Worm (Caenorhabditis elegans) whole organism, L3 larva: ENCODE data around the gene lido-12.

Experiments
- R02D3.7 ChIP-seq: fragments of 150-350 bp; optimal IDR thresholded peaks from 2 replicates; lab custom pipeline; 2014; ENCODE audit warnings: missing biosample characterization, missing genetic modification characterization
- ZK546.5 ChIP-seq: sonication (generic microtip); optimal IDR thresholded peaks from 2 replicates; lab custom pipeline; 2017; ENCODE audit warnings: missing biosample characterization, missing genetic modification characterization
- aly-2 ChIP-seq: fragments of 150-350 bp; optimal IDR thresholded peaks from 2 replicates; lab custom pipeline; 2014; ENCODE audit warnings: missing biosample characterization, missing genetic modification characterization
- ama-1 ChIP-seq: fragments of 150-350 bp; optimal IDR thresholded peaks from 2 replicates; lab custom pipeline; 2018
- ceh-16 ChIP-seq: sonication (generic microtip); optimal IDR thresholded peaks from 2 replicates; lab custom pipeline; 2017; ENCODE audit warnings: missing biosample characterization, missing genetic modification characterization
- ceh-9 ChIP-seq: sonication (generic microtip); optimal IDR thresholded peaks from 2 replicates; lab custom pipeline; 2018; ENCODE audit warnings: missing biosample characterization, missing genetic modification characterization
- egl-27 ChIP-seq: sonication (generic microtip); optimal IDR thresholded peaks from 4 replicates; lab custom pipeline; 2017; ENCODE audit warnings: missing biosample characterization, missing genetic modification reagents, missing genetic modification characterization
- egl-5 ChIP-seq: fragments of 150-350 bp; optimal IDR thresholded peaks from 2 replicates; lab custom pipeline; 2017; ENCODE audit warnings: missing biosample characterization, missing genetic modification reagents, missing genetic modification characterization, inconsistent platforms
- elt-1 ChIP-seq: fragments of 150-350 bp; optimal IDR thresholded peaks from 2 replicates; lab custom pipeline; 2014; ENCODE audit warnings: missing biosample characterization, missing genetic modification characterization
- elt-3 ChIP-seq, 3 experiments: fragments of 150-350 bp in 1 of 3; sonication (generic microtip) in 2 of 3; optimal IDR thresholded peaks; 2 replicates in 2 of 3; 4 replicates in 1 of 3; lab custom pipeline; 2014 to 2017; ENCODE audit warnings: missing biosample characterization in 3 of 3, missing genetic modification characterization in 3 of 3
- eor-1 ChIP-seq, 2 experiments: fragments of 150-350 bp; optimal IDR thresholded peaks; 2 replicates each; lab custom pipeline; 2014 to 2018; ENCODE audit warnings: missing biosample characterization in 2 of 2, missing genetic modification characterization in 2 of 2
- fkh-10 ChIP-seq: sonication (generic microtip); optimal IDR thresholded peaks from 2 replicates; lab custom pipeline; 2017; ENCODE audit warnings: missing biosample characterization, missing genetic modification reagents, missing genetic modification characterization
- fkh-2 ChIP-seq: fragments of 150-350 bp; optimal IDR thresholded peaks from 2 replicates; lab custom pipeline; 2014; ENCODE audit warnings: missing biosample characterization, missing genetic modification reagents, missing genetic modification characterization
- hmg-11 ChIP-seq: sonication (generic microtip); optimal IDR thresholded peaks from 2 replicates; lab custom pipeline; 2016; ENCODE audit warnings: missing genetic modification characterization, missing compliant biosample characterization
- jun-1 ChIP-seq: fragments of 150-350 bp; optimal IDR thresholded peaks from 2 replicates; lab custom pipeline; 2014; ENCODE audit warnings: missing biosample characterization, missing genetic modification reagents, missing genetic modification characterization
- lin-15B ChIP-seq: fragments of 150-350 bp; optimal IDR thresholded peaks from 2 replicates; lab custom pipeline; 2014; ENCODE audit warnings: missing biosample characterization, missing genetic modification characterization
- lin-39 ChIP-seq: fragments of 150-350 bp; optimal IDR thresholded peaks from 2 replicates; lab custom pipeline; 2018; ENCODE audit warnings: missing biosample characterization, missing genetic modification reagents, missing genetic modification characterization
- lsy-12 ChIP-seq: sonication (generic microtip); optimal IDR thresholded peaks from 2 replicates; lab custom pipeline; 2016; ENCODE audit warnings: mild to moderate bottlenecking, missing genetic modification characterization, missing compliant biosample characterization
- mdl-1 ChIP-seq: fragments of 150-350 bp; optimal IDR thresholded peaks from 2 replicates; lab custom pipeline; 2014; ENCODE audit warnings: missing biosample characterization, missing genetic modification characterization
- nfya-1 ChIP-seq: sonication (generic microtip); optimal IDR thresholded peaks from 2 replicates; lab custom pipeline; 2017; ENCODE audit warnings: missing genetic modification characterization, mild to moderate bottlenecking, missing compliant biosample characterization, antibody characterized with exemption, moderate library complexity; ENCODE audit not compliant: insufficient read depth
- nhr-23 ChIP-seq: fragments of 150-350 bp; optimal IDR thresholded peaks from 2 replicates; lab custom pipeline; 2014; ENCODE audit warnings: missing biosample characterization, missing genetic modification reagents, missing genetic modification characterization
- nhr-25 ChIP-seq: sonication (generic microtip); optimal IDR thresholded peaks from 2 replicates; lab custom pipeline; 2017; ENCODE audit warnings: missing biosample characterization, missing genetic modification characterization
- nhr-28 ChIP-seq: fragments of 150-350 bp; optimal IDR thresholded peaks from 2 replicates; lab custom pipeline; 2014; ENCODE audit warnings: missing biosample characterization, missing genetic modification characterization
- nhr-43 ChIP-seq: sonication (generic microtip); optimal IDR thresholded peaks from 2 replicates; lab custom pipeline; 2016; ENCODE audit warnings: mild to moderate bottlenecking, missing genetic modification characterization, missing compliant biosample characterization; ENCODE audit not compliant: poor library complexity, severe bottlenecking
- nhr-77 ChIP-seq: fragments of 150-350 bp; optimal IDR thresholded peaks from 2 replicates; lab custom pipeline; 2014; ENCODE audit warnings: missing biosample characterization, missing genetic modification characterization
- pha-4 ChIP-seq: fragments of 150-350 bp; optimal IDR thresholded peaks from 2 replicates; lab custom pipeline; 2014; ENCODE audit warnings: missing biosample characterization, missing genetic modification reagents, missing genetic modification characterization
- pqm-1 ChIP-seq: fragments of 150-350 bp; optimal IDR thresholded peaks from 2 replicates; lab custom pipeline; 2017; ENCODE audit warnings: missing biosample characterization, missing genetic modification characterization, inconsistent platforms
- sea-2 ChIP-seq: fragments of 150-350 bp; sonication (generic microtip); optimal IDR thresholded peaks from 4 replicates; lab custom pipeline; 2014; ENCODE audit warnings: missing biosample characterization, missing genetic modification reagents, missing genetic modification characterization
- skn-1 ChIP-seq: fragments of 150-350 bp; optimal IDR thresholded peaks from 2 replicates; lab custom pipeline; 2014; ENCODE audit warnings: missing biosample characterization, missing genetic modification characterization
- snpc-4 ChIP-seq: fragments of 150-350 bp; optimal IDR thresholded peaks from 2 replicates; lab custom pipeline; 2014; ENCODE audit warnings: missing biosample characterization, missing genetic modification characterization
- tbx-2 ChIP-seq: sonication (generic microtip); optimal IDR thresholded peaks from 2 replicates; lab custom pipeline; 2016; ENCODE audit warnings: mild to moderate bottlenecking, missing genetic modification characterization, missing compliant biosample characterization
- unc-39 ChIP-seq: sonication (generic microtip); optimal IDR thresholded peaks from 4 replicates; lab custom pipeline; 2017; ENCODE audit warnings: missing biosample characterization, missing genetic modification characterization
- unc-62 ChIP-seq: fragments of 150-350 bp; sonication (generic microtip); optimal IDR thresholded peaks from 4 replicates; lab custom pipeline; 2014; ENCODE audit warnings: missing biosample characterization, missing genetic modification reagents, missing genetic modification characterization
- zag-1 ChIP-seq: fragments of 150-350 bp; optimal IDR thresholded peaks from 2 replicates; lab custom pipeline; 2014; ENCODE audit warnings: missing biosample characterization, missing genetic modification characterization
- ztf-11 ChIP-seq: fragments of 150-350 bp; optimal IDR thresholded peaks from 2 replicates; lab custom pipeline; 2014; ENCODE audit warnings: missing biosample characterization, missing genetic modification characterization
- ztf-4 ChIP-seq: fragments of 150-350 bp; optimal IDR thresholded peaks from 2 replicates; lab custom pipeline; 2014; ENCODE audit warnings: missing biosample characterization, missing genetic modification characterization

Gene lido-12

DNA sequence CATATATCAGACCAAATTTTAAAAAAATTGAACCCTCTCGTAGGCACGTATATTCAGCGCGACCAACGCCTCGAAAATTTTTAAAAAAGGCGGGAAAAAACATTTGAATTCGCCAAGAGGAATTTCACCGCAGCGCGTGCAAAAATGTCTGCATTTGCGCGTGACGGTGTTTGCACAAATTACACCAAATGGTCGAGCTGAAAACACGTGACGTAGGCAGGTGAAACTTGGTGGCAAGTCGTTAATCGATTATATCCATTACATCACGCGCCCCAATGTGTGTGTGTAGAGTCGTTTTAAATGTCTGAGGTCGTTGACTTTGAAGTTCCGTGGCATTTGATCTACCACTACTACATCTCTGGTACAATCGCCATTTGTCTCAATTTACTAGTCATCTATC lies 45.1 kb downstream of the lido-12 start, which contains the start of gene sri-31:
Gene sri-31, plus strand, starts transcription at position 301 of the 400 bp plus-strand sequence.
- no peak for TF ChIP-seq egl-5 (tag; lab: Kevin White, UChicago)
- TF ChIP-seq unc-39 (tag; lab: Kevin White, UChicago) = no peak
- no peak for TF ChIP-seq nhr-28 (tag; lab: Kevin White, UChicago)
- no peak for TF ChIP-seq tbx-2 (tag; lab: Kevin White, UChicago)
- TF ChIP-seq ztf-4 (tag; lab: Kevin White, UChicago) = no peak
- no peak for TF ChIP-seq aly-2 (tag; lab: Kevin White, UChicago)
- no peak for TF ChIP-seq unc-62 (GFP tag; lab: Kevin White, UChicago)
- TF ChIP-seq, all 47 proteins: peak for 0

ce11 chrII:3051332-3051731 lies 45.7 kb downstream of the lido-12 start:
- TF ChIP-seq pha-4 (tag; lab: Kevin White, UChicago) (no peak), nfya-1 (tag; lab: Kevin White, UChicago) (no peak), skn-1 (tag; lab: Kevin White, UChicago) (no peak), fkh-2 (tag; lab: Kevin White, UChicago) (no peak), ztf-11 (tag; lab: Kevin White, UChicago) (no peak), elt-1 (tag; lab: Kevin White, UChicago) (no peak)
- TF ChIP-seq, all 47 proteins: peak for 0

DNA sequence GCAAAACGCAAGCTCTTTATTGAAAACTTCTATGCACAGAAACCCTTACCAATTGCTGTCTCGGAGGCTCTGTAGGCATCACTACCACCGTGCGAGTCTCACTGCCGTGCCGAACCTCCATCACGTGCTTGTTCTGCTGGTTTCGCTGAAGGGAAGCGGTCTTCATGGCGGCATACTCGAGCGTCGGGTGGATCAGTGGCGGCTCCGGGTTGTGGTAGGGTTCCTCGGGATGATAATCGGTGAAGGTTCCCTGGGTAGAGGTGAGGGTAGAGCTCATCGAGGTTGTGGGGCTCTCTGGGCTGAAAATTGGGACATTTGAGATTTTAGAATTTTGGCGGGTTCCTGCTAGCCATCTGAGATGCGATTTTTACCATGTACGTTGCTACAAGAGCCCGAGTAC lies 47.2 kb downstream of the lido-12 start:
- TF ChIP-seq R02D3.7 (tag; lab: Kevin White, UChicago) = no peak
- TF ChIP-seq zag-1 (tag; lab: Kevin White, UChicago) = no peak
- TF ChIP-seq skn-1 (tag; lab: Kevin White, UChicago) = no peak
- no peak for TF ChIP-seq hmg-11 (tag; lab: Kevin White, UChicago)

DNA sequence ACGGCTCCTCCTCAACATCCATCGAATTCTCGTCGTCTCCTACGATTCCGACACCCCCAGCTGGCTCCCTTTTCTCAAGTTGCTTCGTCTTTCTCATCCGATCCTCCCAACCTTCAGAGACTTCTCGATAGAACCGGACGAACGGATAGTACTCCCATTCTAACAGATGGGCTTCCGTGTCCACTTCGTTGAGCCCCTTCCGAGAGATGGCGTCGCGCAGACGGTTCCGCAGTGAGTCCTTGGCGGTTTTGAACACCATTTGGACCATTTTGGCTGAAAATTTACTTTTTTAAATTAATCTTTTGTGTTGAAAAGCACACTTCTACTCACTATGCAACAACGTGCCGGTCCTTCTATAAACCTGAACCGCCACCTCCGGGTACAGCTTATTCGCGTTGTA lies 48.1 kb downstream of the lido-12 start:
- TF ChIP-seq nhr-43 (tag; lab: Kevin White, UChicago) (no peak), elt-3 (tag; optimal IDR thresholded peaks at IDR 0.05; lab: Kevin White, UChicago) (no peak), nhr-77 (tag; lab: Kevin White, UChicago) (no peak), jun-1 (tag; lab: Kevin White, UChicago) (no peak), egl-27 (tag; lab: Kevin White, UChicago) (no peak), lin-15B (tag; lab: Kevin White, UChicago) (no peak), mdl-1 (no peak), ceh-9 (tag; lab: Kevin White, UChicago) (no peak), unc-62 (GFP tag; lab: Kevin White, UChicago) (no peak), pha-4 (tag; lab: Kevin White, UChicago) (no peak), lsy-12 (tag; lab: Kevin White, UChicago) (no peak), egl-5 (tag; lab: Kevin White, UChicago) (no peak), ceh-16 (tag; lab: Kevin White, UChicago) (no peak), pqm-1 (no peak), nhr-25 (no peak), eor-1 (tag; optimal IDR thresholded peaks at IDR 0.05; lab: Kevin White, UChicago) (no peak), nfya-1 (tag; lab: Kevin White, UChicago) (no peak), ama-1 (lab: Kevin White, UChicago) (no peak), sea-2 (GFP tag; lab: Kevin White, UChicago) (no peak), lin-39 (tag; lab: Kevin White, UChicago) (no peak)

DNA sequence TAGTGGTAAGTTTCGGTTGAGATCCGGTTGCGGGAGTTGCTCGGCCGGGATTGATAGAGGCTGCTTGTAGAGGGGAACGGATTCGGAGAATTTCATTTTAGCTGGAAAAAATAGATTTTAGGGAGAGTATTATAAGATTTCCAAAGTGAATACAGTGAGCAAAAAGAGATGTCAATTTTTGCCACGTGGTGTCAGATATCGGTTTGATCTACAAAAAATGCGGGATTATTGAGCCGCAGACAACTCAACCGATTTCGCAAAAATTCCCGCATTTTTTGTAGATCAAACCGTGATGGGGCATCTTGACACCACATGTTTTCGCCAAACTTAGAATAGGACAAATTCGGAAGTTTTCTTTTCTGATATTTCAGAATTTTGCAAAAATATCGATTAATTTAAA lies 48.6 kb downstream of the lido-12 start, which contains the start of gene lido-13:
Gene lido-13, minus strand, starts transcription at position 101 of the 400 bp plus-strand sequence.
- TF ChIP-seq egl-27 (tag; lab: Kevin White, UChicago) (no peak), ZK546.5 (tag; lab: Kevin White, UChicago) (no peak), lin-39 (tag; lab: Kevin White, UChicago) (no peak), tbx-2 (tag; lab: Kevin White, UChicago) (no peak), nhr-23 (no peak), fkh-10 (GFP tag; lab: Kevin White, UChicago) (no peak), R02D3.7 (tag; lab: Kevin White, UChicago) (no peak), snpc-4 (tag; lab: Kevin White, UChicago) (no peak), egl-5 (tag; lab: Kevin White, UChicago) (no peak)
